Worm (Caenorhabditis elegans) whole organism, L4/young adult: Measurements from ENCODE around the gene sru-13.

Experiments
- W03F9.2 ChIP-seq: fragments of 150-350 bp; optimal IDR thresholded peaks from 2 replicates; lab custom pipeline; 2014; ENCODE audit warnings: missing biosample characterization, missing genetic modification characterization
- him-1 ChIP-seq: sonication (generic microtip); optimal IDR thresholded peaks from 2 replicates; lab custom pipeline; 2016; ENCODE audit warnings: missing genotype, missing genetic modification reagents, missing genetic modification characterization, missing compliant biosample characterization

- TF ChIP-seq him-1 = no peak
- TF ChIP-seq W03F9.2 (tag; lab: Kevin White, UChicago) = no peak
These were observed 23.5 kb upstream of the sru-13 start for ce11 chrIV:12545902-12546301.
